Fruit fly (Drosophila melanogaster): Measurements from ENCODE around the gene CG13014.

DNA sequence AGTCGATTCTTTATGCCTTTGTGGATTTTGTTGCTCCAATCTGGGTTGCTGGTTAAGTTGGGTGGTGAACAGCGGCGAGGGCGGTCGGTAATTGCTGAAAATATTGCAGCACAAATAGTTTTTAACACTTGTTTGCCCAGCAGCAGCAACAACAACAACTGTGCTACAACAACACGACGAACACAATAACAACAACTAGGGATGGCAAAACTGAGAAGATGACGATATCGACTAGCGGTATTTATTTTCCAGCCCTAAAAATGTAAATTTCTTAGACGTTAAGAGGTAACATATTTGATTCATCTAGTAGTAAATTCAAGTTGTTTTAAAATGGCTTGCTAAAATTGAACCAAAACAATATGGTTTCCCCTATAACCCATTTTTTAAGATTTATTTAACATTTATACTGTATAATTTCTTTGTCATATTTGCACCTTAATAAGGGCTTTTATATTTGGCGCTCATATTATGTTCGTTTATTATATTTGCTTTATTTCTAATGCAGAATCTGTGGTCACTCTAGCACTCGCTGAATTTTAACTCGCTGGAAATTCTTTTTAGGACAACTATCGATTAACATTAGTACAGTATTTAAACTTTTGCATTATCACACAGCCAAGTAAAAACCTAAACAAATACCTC lies 10.8 kb downstream of the CG13014 start:
- TF ChIP-seq chm (GFP tag; IDR thresholded peaks at IDR 0.05), result no peak
- TF ChIP-seq NC2α (GFP tag; optimal IDR thresholded peaks at IDR 0.05), result no peak
- no peak for TF ChIP-seq CG12942 (GFP tag; optimal IDR thresholded peaks at IDR 0.05)

All from whole organism, embryonic.